Worm (Caenorhabditis elegans) whole organism, late embryonic: ENCODE measurements around the gene F55F10.3.
A peak's percentile ranks its signal among the peaks of the same experiment; 100 is the strongest.

Experiments
- C08G9.2 ChIP-seq: sonication (generic microtip); optimal IDR thresholded peaks from 2 replicates; lab custom pipeline; 2016; ENCODE audit warnings: mild to moderate bottlenecking, missing genetic modification characterization, moderate library complexity, missing compliant biosample characterization
- C38D4.7 ChIP-seq: fragments of 200-800 bp; sonication (Bioruptor generic); optimal IDR thresholded peaks from 2 replicates; lab custom pipeline; 2018; ENCODE audit warnings: mild to moderate bottlenecking, missing genetic modification characterization, moderate library complexity, missing compliant biosample characterization
- F13H6.1 ChIP-seq: sonication (generic microtip); optimal IDR thresholded peaks from 2 replicates; lab custom pipeline; 2016; ENCODE audit warnings: missing genetic modification characterization, missing compliant biosample characterization
- K02D7.2 ChIP-seq: sonication (generic microtip); optimal IDR thresholded peaks from 2 replicates; lab custom pipeline; 2017; ENCODE audit warnings: mild to moderate bottlenecking, missing genetic modification characterization, missing compliant biosample characterization
- K09A11.1 ChIP-seq: sonication (generic microtip); optimal IDR thresholded peaks from 2 replicates; lab custom pipeline; 2017; ENCODE audit warnings: antibody characterized with exemption, mild to moderate bottlenecking, missing genetic modification characterization, missing compliant biosample characterization; ENCODE audit not compliant: insufficient read depth
- ahr-1 ChIP-seq: sonication (generic microtip); optimal IDR thresholded peaks from 2 replicates; lab custom pipeline; 2016; ENCODE audit warnings: missing genetic modification characterization, missing compliant biosample characterization
- ama-1 ChIP-seq: fragments of 150-350 bp; optimal IDR thresholded peaks from 2 replicates; lab custom pipeline; 2014
- ceh-14 ChIP-seq: sonication (generic microtip); optimal IDR thresholded peaks from 2 replicates; lab custom pipeline; 2016; ENCODE audit warnings: missing genotype, missing genetic modification characterization, missing compliant biosample characterization
- ceh-18 ChIP-seq: sonication (generic microtip); optimal IDR thresholded peaks from 2 replicates; lab custom pipeline; 2016; ENCODE audit warnings: missing genetic modification characterization, missing compliant biosample characterization
- ceh-22 ChIP-seq: sonication (generic microtip); optimal IDR thresholded peaks from 2 replicates; lab custom pipeline; 2017; ENCODE audit warnings: missing biosample characterization, missing genetic modification characterization
- ceh-30 ChIP-seq: fragments of 150-350 bp; optimal IDR thresholded peaks from 2 replicates; lab custom pipeline; 2014; ENCODE audit warnings: missing biosample characterization, missing genetic modification characterization
- ceh-31 ChIP-seq: sonication (generic microtip); optimal IDR thresholded peaks from 2 replicates; lab custom pipeline; 2016; ENCODE audit warnings: missing genetic modification characterization, missing compliant biosample characterization
- ceh-34 ChIP-seq: sonication (generic microtip); optimal IDR thresholded peaks from 2 replicates; lab custom pipeline; 2016; ENCODE audit warnings: mild to moderate bottlenecking, missing genetic modification characterization, missing compliant biosample characterization
- ceh-6 ChIP-seq: fragments of 200-800 bp; sonication (Bioruptor generic); optimal IDR thresholded peaks from 2 replicates; lab custom pipeline; 2018; ENCODE audit warnings: mild to moderate bottlenecking, missing genetic modification characterization, missing compliant biosample characterization
- ceh-9 ChIP-seq: sonication (generic microtip); optimal IDR thresholded peaks from 2 replicates; lab custom pipeline; 2016; ENCODE audit warnings: mild to moderate bottlenecking, missing genetic modification characterization, inconsistent platforms, missing compliant biosample characterization
- che-1 ChIP-seq: sonication (generic microtip); optimal IDR thresholded peaks from 2 replicates; lab custom pipeline; 2016; ENCODE audit warnings: mild to moderate bottlenecking, missing genetic modification characterization, missing compliant biosample characterization
- dmd-4 ChIP-seq: sonication (generic microtip); optimal IDR thresholded peaks from 2 replicates; lab custom pipeline; 2016; ENCODE audit warnings: borderline replicate concordance, missing genetic modification characterization, missing compliant biosample characterization
- elt-2 ChIP-seq: sonication (generic microtip); optimal IDR thresholded peaks from 2 replicates; lab custom pipeline; 2016; ENCODE audit warnings: missing genetic modification reagents, missing genetic modification characterization, missing compliant biosample characterization
- ets-4 ChIP-seq: sonication (generic microtip); optimal IDR thresholded peaks from 2 replicates; lab custom pipeline; 2016; ENCODE audit warnings: missing genetic modification characterization, missing compliant biosample characterization
- eyg-1 ChIP-seq: sonication (generic microtip); optimal IDR thresholded peaks from 2 replicates; lab custom pipeline; 2016; ENCODE audit warnings: missing genotype, missing genetic modification characterization, missing compliant biosample characterization
- fkh-6 ChIP-seq: sonication (generic microtip); optimal IDR thresholded peaks from 2 replicates; lab custom pipeline; 2016; ENCODE audit warnings: missing genetic modification characterization, missing compliant biosample characterization
- gmeb-2 ChIP-seq: sonication (generic microtip); optimal IDR thresholded peaks from 2 replicates; lab custom pipeline; 2016; ENCODE audit warnings: missing genetic modification characterization, inconsistent platforms, missing compliant biosample characterization
- hlh-15 ChIP-seq: sonication (generic microtip); optimal IDR thresholded peaks from 2 replicates; lab custom pipeline; 2016; ENCODE audit warnings: missing genetic modification characterization, missing compliant biosample characterization
- hlh-6 ChIP-seq: sonication (generic microtip); optimal IDR thresholded peaks from 2 replicates; lab custom pipeline; 2016; ENCODE audit warnings: missing genotype, missing genetic modification characterization, missing compliant biosample characterization
- hlh-8 ChIP-seq: sonication (generic microtip); optimal IDR thresholded peaks from 2 replicates; lab custom pipeline; 2016; ENCODE audit warnings: missing genotype, missing genetic modification characterization, missing compliant biosample characterization
- madf-2 ChIP-seq: sonication (generic microtip); optimal IDR thresholded peaks from 2 replicates; lab custom pipeline; 2017; ENCODE audit warnings: missing genetic modification characterization, missing compliant biosample characterization
- mec-3 ChIP-seq: sonication (generic microtip); optimal IDR thresholded peaks from 2 replicates; lab custom pipeline; 2016; ENCODE audit warnings: borderline replicate concordance, missing genetic modification characterization, missing compliant biosample characterization
- nfya-1 ChIP-seq: sonication (generic microtip); optimal IDR thresholded peaks from 2 replicates; lab custom pipeline; 2017; ENCODE audit warnings: missing genetic modification characterization, mild to moderate bottlenecking, missing compliant biosample characterization, antibody characterized with exemption, moderate library complexity
- nhr-11 ChIP-seq: fragments of 150-350 bp; optimal IDR thresholded peaks from 2 replicates; lab custom pipeline; 2014; ENCODE audit warnings: missing biosample characterization, missing genetic modification characterization
- nhr-232 ChIP-seq: sonication (generic microtip); optimal IDR thresholded peaks from 2 replicates; lab custom pipeline; 2016; ENCODE audit warnings: missing genetic modification characterization, missing compliant biosample characterization
- npax-4 ChIP-seq: sonication (generic microtip); optimal IDR thresholded peaks from 2 replicates; lab custom pipeline; 2016; ENCODE audit warnings: missing genetic modification characterization, missing compliant biosample characterization
- pat-9 ChIP-seq: fragments of 200-800 bp; sonication (Bioruptor generic); optimal IDR thresholded peaks from 2 replicates; lab custom pipeline; 2018; ENCODE audit warnings: mild to moderate bottlenecking, missing genetic modification characterization, moderate library complexity, missing compliant biosample characterization
- pax-1 ChIP-seq: fragments of 150-350 bp; optimal IDR thresholded peaks from 2 replicates; lab custom pipeline; 2014; ENCODE audit warnings: missing biosample characterization, missing genetic modification characterization
- ref-2 ChIP-seq: sonication (generic microtip); optimal IDR thresholded peaks from 2 replicates; lab custom pipeline; 2016; ENCODE audit warnings: missing genetic modification characterization, missing compliant biosample characterization
- rnt-1 ChIP-seq: sonication (generic microtip); optimal IDR thresholded peaks from 2 replicates; lab custom pipeline; 2016; ENCODE audit warnings: missing genetic modification characterization, missing compliant biosample characterization
- sdc-2 ChIP-seq: sonication (generic microtip); optimal IDR thresholded peaks from 2 replicates; lab custom pipeline; 2016; ENCODE audit warnings: missing genotype, missing genetic modification characterization, missing compliant biosample characterization
- sox-2 ChIP-seq: fragments of 200-800 bp; sonication (Bioruptor generic); IDR thresholded peaks from 2 replicates; pipeline ENCODE4 v1.3.6; 2022; ENCODE audit warnings: missing genetic modification reagents, missing genetic modification characterization, missing compliant biosample characterization
- ttx-3 ChIP-seq: sonication (generic microtip); optimal IDR thresholded peaks from 2 replicates; lab custom pipeline; 2016; ENCODE audit warnings: missing genetic modification reagents, missing genetic modification characterization, missing compliant biosample characterization
- unc-55 ChIP-seq: sonication (generic microtip); optimal IDR thresholded peaks from 2 replicates; lab custom pipeline; 2017; ENCODE audit warnings: missing biosample characterization, missing genetic modification reagents, missing genetic modification characterization
- unc-86 ChIP-seq: sonication (generic microtip); optimal IDR thresholded peaks from 2 replicates; lab custom pipeline; 2016; ENCODE audit warnings: missing genetic modification characterization, missing compliant biosample characterization
- zip-5 ChIP-seq: sonication (generic microtip); optimal IDR thresholded peaks from 2 replicates; lab custom pipeline; 2016; ENCODE audit warnings: missing genetic modification characterization, missing compliant biosample characterization
- ztf-16 ChIP-seq: sonication (generic microtip); optimal IDR thresholded peaks from 2 replicates; lab custom pipeline; 2017; ENCODE audit warnings: missing genetic modification characterization, missing compliant biosample characterization

Gene F55F10.3

ce11 chrIV:4397586-4397985 is 37.8 kb downstream of the F55F10.3 start:
- TF ChIP-seq nfya-1 (tag; lab: Kevin White, UChicago) (peak; percentile 85), ahr-1 (tag; lab: Kevin White, UChicago) (no peak)
- TF ChIP-seq, all 69 proteins: peak for 1

ce11 chrIV:4398420-4398819 is 38.7 kb downstream of the F55F10.3 start:
- TF ChIP-seq che-1 (tag; lab: Kevin White, UChicago) = peak; percentile 19
- peak; percentile 13 for TF ChIP-seq nfya-1 (tag; lab: Kevin White, UChicago)
- TF ChIP-seq sox-2 (GFP tag; lab: Robert Waterston, UW) = no peak
- TF ChIP-seq unc-55 (GFP tag; lab: Kevin White, UChicago) = peak; percentile 37
- TF ChIP-seq rnt-1 (tag; lab: Kevin White, UChicago) = peak; percentile 54
- TF ChIP-seq nhr-232 = no peak
- no peak for TF ChIP-seq npax-4 (tag; lab: Kevin White, UChicago)
- TF ChIP-seq nhr-11 (tag; lab: Kevin White, UChicago) = no peak
- peak; percentile 28 for TF ChIP-seq elt-2 (tag; lab: Kevin White, UChicago)
- no peak for TF ChIP-seq zip-5
- TF ChIP-seq ceh-18 (tag; lab: Kevin White, UChicago) = peak; percentile 2
- TF ChIP-seq ceh-31 (tag; lab: Kevin White, UChicago) = peak; percentile 26
- TF ChIP-seq C38D4.7 (GFP tag; lab: Kevin White, UChicago) = no peak
- no peak for TF ChIP-seq pat-9
- peak; percentile 5 for TF ChIP-seq sdc-2
- peak; percentile 15 for TF ChIP-seq F13H6.1 (tag; lab: Kevin White, UChicago)
- TF ChIP-seq pax-1 (tag; lab: Kevin White, UChicago) = no peak
- no peak for TF ChIP-seq ama-1 (lab: Kevin White, UChicago)
- TF ChIP-seq ceh-9 (tag; lab: Kevin White, UChicago) = no peak
- TF ChIP-seq ceh-6 = no peak

- TF ChIP-seq nfya-1 (tag; lab: Kevin White, UChicago) (peak; percentile 41), sox-2 (GFP tag; lab: Robert Waterston, UW) (no peak), ztf-16 (tag; lab: Kevin White, UChicago) (no peak), fkh-6 (tag; lab: Kevin White, UChicago) (no peak)
These were observed 39.1 kb downstream of the F55F10.3 start for ce11 chrIV:4398890-4399289.

- TF ChIP-seq mec-3 (no peak), elt-2 (tag; lab: Kevin White, UChicago) (no peak), ceh-34 (tag; lab: Kevin White, UChicago) (peak; percentile 23), madf-2 (no peak), ets-4 (tag; lab: Kevin White, UChicago) (peak; percentile 33), ceh-22 (no peak), F13H6.1 (tag; lab: Kevin White, UChicago) (no peak), ref-2 (tag; lab: Kevin White, UChicago) (peak; percentile 11), hlh-6 (tag; lab: Kevin White, UChicago) (no peak), sox-2 (GFP tag; lab: Robert Waterston, UW) (no peak), unc-86 (tag; lab: Kevin White, UChicago) (no peak), dmd-4 (no peak), ttx-3 (tag; lab: Kevin White, UChicago) (no peak), hlh-8 (tag; lab: Kevin White, UChicago) (no peak), K09A11.1 (no peak), ceh-14 (tag; lab: Kevin White, UChicago) (peak; percentile 11), gmeb-2 (tag; lab: Kevin White, UChicago) (peak; percentile 34), K02D7.2 (tag; lab: Kevin White, UChicago) (no peak), pax-1 (tag; lab: Kevin White, UChicago) (no peak), C08G9.2 (no peak), ceh-30 (tag; lab: Kevin White, UChicago) (no peak), eyg-1 (tag; lab: Kevin White, UChicago) (no peak), rnt-1 (tag; lab: Kevin White, UChicago) (no peak), ceh-18 (tag; lab: Kevin White, UChicago) (no peak), nhr-232 (no peak), hlh-15 (tag; lab: Kevin White, UChicago) (no peak)
These were observed 39.8 kb downstream of the F55F10.3 start for ce11 chrIV:4399418-4400136.
